Worm (Caenorhabditis elegans) whole organism, L4/young adult: Measurements from ENCODE around the gene C52E2.2.

Source experiments
- W03F9.2 ChIP-seq: fragments of 150-350 bp; optimal IDR thresholded peaks from 2 replicates; lab custom pipeline; 2014; ENCODE audit warnings: missing biosample characterization, missing genetic modification characterization
- dao-5 ChIP-seq: sonication (generic microtip); optimal IDR thresholded peaks from 2 replicates; lab custom pipeline; 2016; ENCODE audit warnings: missing genotype, missing genetic modification characterization, moderate library complexity, missing compliant biosample characterization

- TF ChIP-seq dao-5 (tag; lab: Kevin White, UChicago) (no peak), W03F9.2 (tag; lab: Kevin White, UChicago) (no peak)
These were observed 38.1 kb downstream of the C52E2.2 start, which contains the start of gene math-9 for ce11 chrII:1890682-1891081.
